Worm (Caenorhabditis elegans) whole organism, L1 larva: ENCODE data around the gene C34C6.10.

Experiments used
- ama-1 ChIP-seq: fragments of 150-350 bp; optimal IDR thresholded peaks from 2 replicates; lab custom pipeline; 2014
- lin-14 ChIP-seq: fragments of 200-800 bp; sonication (Bioruptor generic); optimal IDR thresholded peaks from 2 replicates; lab custom pipeline; 2018; ENCODE audit warnings: mild to moderate bottlenecking, missing genetic modification characterization, moderate library complexity, missing compliant biosample characterization
- unc-30 ChIP-seq: sonication (generic microtip); optimal IDR thresholded peaks from 2 replicates; lab custom pipeline; 2017; ENCODE audit warnings: missing biosample characterization, missing genetic modification characterization
- vab-15 ChIP-seq: sonication (generic microtip); optimal IDR thresholded peaks from 2 replicates; lab custom pipeline; 2017; ENCODE audit warnings: missing genotype, mild to moderate bottlenecking, missing genetic modification characterization, missing compliant biosample characterization

ce11 chrII:8685623-8686022, 10.1 kb downstream of the C34C6.10 start, which contains the start of gene C34C6.9:
- TF ChIP-seq ama-1 (lab: Kevin White, UChicago) (no peak), unc-30 (tag; lab: Kevin White, UChicago) (no peak), lin-14 (GFP tag; lab: Kevin White, UChicago) (no peak), vab-15 (no peak)
